Worm (Caenorhabditis elegans) whole organism, late embryonic: ENCODE data around the gene cyp-34A5.

Source experiments
- ama-1 ChIP-seq: fragments of 150-350 bp; optimal IDR thresholded peaks from 2 replicates; lab custom pipeline; 2014
- dve-1 ChIP-seq: sonication (generic microtip); optimal IDR thresholded peaks from 2 replicates; lab custom pipeline; 2017; ENCODE audit warnings: antibody characterized with exemption, mild to moderate bottlenecking, missing genetic modification characterization, missing compliant biosample characterization
- elt-2 ChIP-seq: sonication (generic microtip); optimal IDR thresholded peaks from 2 replicates; lab custom pipeline; 2016; ENCODE audit warnings: missing genetic modification reagents, missing genetic modification characterization, missing compliant biosample characterization
- fkh-6 ChIP-seq: sonication (generic microtip); optimal IDR thresholded peaks from 2 replicates; lab custom pipeline; 2016; ENCODE audit warnings: missing genetic modification characterization, missing compliant biosample characterization
- hlh-15 ChIP-seq: sonication (generic microtip); optimal IDR thresholded peaks from 2 replicates; lab custom pipeline; 2016; ENCODE audit warnings: missing genetic modification characterization, missing compliant biosample characterization
- lin-11 ChIP-seq: fragments of 200-800 bp; sonication (Bioruptor generic); optimal IDR thresholded peaks from 2 replicates; lab custom pipeline; 2018; ENCODE audit warnings: mild to moderate bottlenecking, missing genetic modification characterization, missing compliant biosample characterization
- pat-9 ChIP-seq: fragments of 200-800 bp; sonication (Bioruptor generic); optimal IDR thresholded peaks from 2 replicates; lab custom pipeline; 2018; ENCODE audit warnings: mild to moderate bottlenecking, missing genetic modification characterization, moderate library complexity, missing compliant biosample characterization
- rnt-1 ChIP-seq: sonication (generic microtip); optimal IDR thresholded peaks from 2 replicates; lab custom pipeline; 2016; ENCODE audit warnings: missing genetic modification characterization, missing compliant biosample characterization
- sox-4 ChIP-seq: sonication (generic microtip); optimal IDR thresholded peaks from 2 replicates; lab custom pipeline; 2017; ENCODE audit warnings: mild to moderate bottlenecking, missing genetic modification characterization, inconsistent platforms, missing compliant biosample characterization
- tbx-2 ChIP-seq: sonication (generic microtip); optimal IDR thresholded peaks from 2 replicates; lab custom pipeline; 2016; ENCODE audit warnings: missing genetic modification characterization, missing compliant biosample characterization
- unc-55 ChIP-seq: sonication (generic microtip); optimal IDR thresholded peaks from 2 replicates; lab custom pipeline; 2017; ENCODE audit warnings: missing biosample characterization, missing genetic modification reagents, missing genetic modification characterization
- unc-86 ChIP-seq: sonication (generic microtip); optimal IDR thresholded peaks from 2 replicates; lab custom pipeline; 2016; ENCODE audit warnings: missing genetic modification characterization, missing compliant biosample characterization
- zip-5 ChIP-seq: sonication (generic microtip); optimal IDR thresholded peaks from 2 replicates; lab custom pipeline; 2016; ENCODE audit warnings: missing genetic modification characterization, missing compliant biosample characterization

- TF ChIP-seq ama-1 (lab: Kevin White, UChicago): no peak
- TF ChIP-seq unc-86 (tag; lab: Kevin White, UChicago): no peak
- no peak for TF ChIP-seq unc-55
- TF ChIP-seq lin-11 (tag; lab: Kevin White, UChicago): no peak
- TF ChIP-seq pat-9 (tag; lab: Kevin White, UChicago): no peak
- TF ChIP-seq dve-1: no peak
- no peak for TF ChIP-seq tbx-2
- no peak for TF ChIP-seq hlh-15
- no peak for TF ChIP-seq rnt-1 (tag; lab: Kevin White, UChicago)
- no peak for TF ChIP-seq zip-5
- TF ChIP-seq fkh-6 (tag; lab: Kevin White, UChicago): no peak
- no peak for TF ChIP-seq elt-2 (tag; lab: Kevin White, UChicago)
- no peak for TF ChIP-seq sox-4 (tag; lab: Kevin White, UChicago)
Observed at ce11 chrV:3967762-3968161, 10.3 kb upstream of the cyp-34A5 start, which contains the start of gene cyp-34A8.
